Worm (Caenorhabditis elegans): ENCODE data around the gene tat-2.

The tat-2 gene

ce11 chrIV:4814185-4814584 lies 32.5 kb downstream of the tat-2 start, which contains the start of gene srw-94:
Gene srw-94, plus strand, starts transcription at chrIV:4814485.
- no peak for TF ChIP-seq T22C8.4 (GFP tag; IDR thresholded peaks at IDR 0.05)
- no peak for TF ChIP-seq tab-1 (GFP tag; IDR thresholded peaks at IDR 0.05)
- no peak for TF ChIP-seq ztf-29 (GFP tag; IDR thresholded peaks at IDR 0.05)
- TF ChIP-seq ref-1 (GFP tag; conservative IDR thresholded peaks at IDR 0.05): no peak
- TF ChIP-seq ztf-23 (GFP tag; IDR thresholded peaks at IDR 0.05): no peak
- TF ChIP-seq cog-1 (tag; optimal IDR thresholded peaks at IDR 0.05): no peak
- TF ChIP-seq klf-2 (GFP tag; conservative IDR thresholded peaks at IDR 0.05): no peak
- TF ChIP-seq med-1 (GFP tag; optimal IDR thresholded peaks at IDR 0.05; ENCODE audit: insufficient read depth): no peak
- TF ChIP-seq flt-1 (GFP tag; IDR thresholded peaks at IDR 0.05): no peak

ce11 chrIV:4811863-4812262 lies 34.8 kb downstream of the tat-2 start, which contains the start of gene srw-95:
Gene srw-95, plus strand, starts transcription at chrIV:4812075.
- TF ChIP-seq ztf-29 (GFP tag; IDR thresholded peaks at IDR 0.05) (no peak), ref-1 (GFP tag; conservative IDR thresholded peaks at IDR 0.05) (no peak), flt-1 (GFP tag; IDR thresholded peaks at IDR 0.05) (no peak), med-1 (GFP tag; optimal IDR thresholded peaks at IDR 0.05; ENCODE audit: insufficient read depth) (no peak), ztf-23 (GFP tag; IDR thresholded peaks at IDR 0.05) (no peak), cog-1 (tag; optimal IDR thresholded peaks at IDR 0.05) (no peak), tab-1 (GFP tag; IDR thresholded peaks at IDR 0.05) (no peak), T22C8.4 (GFP tag; IDR thresholded peaks at IDR 0.05) (no peak), klf-2 (GFP tag; conservative IDR thresholded peaks at IDR 0.05) (no peak)

- TF ChIP-seq flt-1 (GFP tag; IDR thresholded peaks at IDR 0.05) (0 out of 2 replicates have a peak, but pooled peaks have one; percentile 16), klf-2 (GFP tag; conservative IDR thresholded peaks at IDR 0.05) (0 out of 2 replicates have a peak, but pooled peaks have one; percentile 7), ref-1 (GFP tag; conservative IDR thresholded peaks at IDR 0.05) (no peak), med-1 (GFP tag; optimal IDR thresholded peaks at IDR 0.05; ENCODE audit: insufficient read depth) (peak; percentile 21), ztf-23 (GFP tag; IDR thresholded peaks at IDR 0.05) (0 out of 2 replicates have a peak, but pooled peaks have one; percentile 51)
These were observed 36.2 kb downstream of the tat-2 start, which contains the start of gene eif-1.A for ce11 chrIV:4810377-4810984. Gene eif-1.A, plus strand, starts transcription at chrIV:4810934.

ce11 chrIV:4809813-4810212 lies 36.9 kb downstream of the tat-2 start, which contains the start of gene H06H21.37:
Gene H06H21.37, minus strand, starts transcription at chrIV:4809974.
- TF ChIP-seq klf-2 (GFP tag; conservative IDR thresholded peaks at IDR 0.05) (no peak), tab-1 (GFP tag; IDR thresholded peaks at IDR 0.05) (no peak), ztf-29 (GFP tag; IDR thresholded peaks at IDR 0.05) (no peak), med-1 (GFP tag; optimal IDR thresholded peaks at IDR 0.05; ENCODE audit: insufficient read depth) (no peak), cog-1 (tag; optimal IDR thresholded peaks at IDR 0.05) (no peak), ref-1 (GFP tag; conservative IDR thresholded peaks at IDR 0.05) (no peak), T22C8.4 (GFP tag; IDR thresholded peaks at IDR 0.05) (no peak), flt-1 (GFP tag; IDR thresholded peaks at IDR 0.05) (no peak), ztf-23 (GFP tag; IDR thresholded peaks at IDR 0.05) (no peak)

- TF ChIP-seq ref-1 (GFP tag; conservative IDR thresholded peaks at IDR 0.05) (no peak), tab-1 (GFP tag; IDR thresholded peaks at IDR 0.05) (no peak), cog-1 (tag; optimal IDR thresholded peaks at IDR 0.05) (no peak), T22C8.4 (GFP tag; IDR thresholded peaks at IDR 0.05) (no peak), klf-2 (GFP tag; conservative IDR thresholded peaks at IDR 0.05) (no peak), ztf-23 (GFP tag; IDR thresholded peaks at IDR 0.05) (no peak), ztf-29 (GFP tag; IDR thresholded peaks at IDR 0.05) (no peak), med-1 (GFP tag; optimal IDR thresholded peaks at IDR 0.05; ENCODE audit: insufficient read depth) (no peak), flt-1 (GFP tag; IDR thresholded peaks at IDR 0.05) (no peak)
These were observed 37.3 kb downstream of the tat-2 start, which contains the start of gene ubxn-6 for ce11 chrIV:4809397-4809796. Gene ubxn-6, minus strand, starts transcription at chrIV:4809497.

ce11 chrIV:4807219-4807618 lies 39.5 kb downstream of the tat-2 start, which contains the start of gene H06H21.11:
Gene H06H21.11, minus strand, starts transcription at chrIV:4807319.
- TF ChIP-seq ztf-23 (GFP tag; IDR thresholded peaks at IDR 0.05) (no peak), med-1 (GFP tag; optimal IDR thresholded peaks at IDR 0.05; ENCODE audit: insufficient read depth) (no peak), T22C8.4 (GFP tag; IDR thresholded peaks at IDR 0.05) (no peak), klf-2 (GFP tag; conservative IDR thresholded peaks at IDR 0.05) (no peak), ztf-29 (GFP tag; IDR thresholded peaks at IDR 0.05) (no peak), tab-1 (GFP tag; IDR thresholded peaks at IDR 0.05) (no peak), cog-1 (tag; optimal IDR thresholded peaks at IDR 0.05) (no peak), flt-1 (GFP tag; IDR thresholded peaks at IDR 0.05) (no peak), ref-1 (GFP tag; conservative IDR thresholded peaks at IDR 0.05) (no peak)

- no peak for TF ChIP-seq ztf-23 (GFP tag; IDR thresholded peaks at IDR 0.05)
- no peak for TF ChIP-seq flt-1 (GFP tag; IDR thresholded peaks at IDR 0.05)
- TF ChIP-seq T22C8.4 (GFP tag; IDR thresholded peaks at IDR 0.05): no peak
- TF ChIP-seq tab-1 (GFP tag; IDR thresholded peaks at IDR 0.05): no peak
- no peak for TF ChIP-seq cog-1 (tag; optimal IDR thresholded peaks at IDR 0.05)
- no peak for TF ChIP-seq med-1 (GFP tag; optimal IDR thresholded peaks at IDR 0.05; ENCODE audit: insufficient read depth)
- TF ChIP-seq ref-1 (GFP tag; conservative IDR thresholded peaks at IDR 0.05): no peak
- TF ChIP-seq ztf-29 (GFP tag; IDR thresholded peaks at IDR 0.05): no peak
- TF ChIP-seq klf-2 (GFP tag; conservative IDR thresholded peaks at IDR 0.05): no peak
These were observed 40.2 kb downstream of the tat-2 start, which contains the start of gene dpf-5 for ce11 chrIV:4806486-4806885. Gene dpf-5, minus strand, starts transcription at chrIV:4806586.

ce11 chrIV:4802494-4802893 lies 44.2 kb downstream of the tat-2 start, which contains the start of gene dpf-7:
Gene dpf-7, minus strand, starts transcription at chrIV:4802594.
- TF ChIP-seq ztf-29 (GFP tag; IDR thresholded peaks at IDR 0.05) (no peak), cog-1 (tag; optimal IDR thresholded peaks at IDR 0.05) (no peak), tab-1 (GFP tag; IDR thresholded peaks at IDR 0.05) (no peak), med-1 (GFP tag; optimal IDR thresholded peaks at IDR 0.05; ENCODE audit: insufficient read depth) (no peak), klf-2 (GFP tag; conservative IDR thresholded peaks at IDR 0.05) (no peak), flt-1 (GFP tag; IDR thresholded peaks at IDR 0.05) (no peak), T22C8.4 (GFP tag; IDR thresholded peaks at IDR 0.05) (no peak), ztf-23 (GFP tag; IDR thresholded peaks at IDR 0.05) (no peak), ref-1 (GFP tag; conservative IDR thresholded peaks at IDR 0.05) (no peak)

ce11 chrIV:4799114-4799513 lies 47.6 kb downstream of the tat-2 start, which contains the start of gene eor-1:
Gene eor-1, minus strand, starts transcription at chrIV:4799178.
- no peak for TF ChIP-seq ztf-23 (GFP tag; IDR thresholded peaks at IDR 0.05)
- TF ChIP-seq tab-1 (GFP tag; IDR thresholded peaks at IDR 0.05): no peak
- peak; percentile 85 for TF ChIP-seq T22C8.4 (GFP tag; IDR thresholded peaks at IDR 0.05)
